Worm (Caenorhabditis elegans) whole organism, L3 larva: ENCODE results near the gene cif-1.

Source experiments
- ZK546.5 ChIP-seq: sonication (generic microtip); optimal IDR thresholded peaks from 2 replicates; lab custom pipeline; 2017; ENCODE audit warnings: missing biosample characterization, missing genetic modification characterization
- ceh-16 ChIP-seq: sonication (generic microtip); optimal IDR thresholded peaks from 2 replicates; lab custom pipeline; 2017; ENCODE audit warnings: missing biosample characterization, missing genetic modification characterization
- lin-39 ChIP-seq: fragments of 150-350 bp; optimal IDR thresholded peaks from 2 replicates; lab custom pipeline; 2018; ENCODE audit warnings: missing biosample characterization, missing genetic modification reagents, missing genetic modification characterization
- nhr-77 ChIP-seq: fragments of 150-350 bp; optimal IDR thresholded peaks from 2 replicates; lab custom pipeline; 2014; ENCODE audit warnings: missing biosample characterization, missing genetic modification characterization
- pha-4 ChIP-seq: fragments of 150-350 bp; optimal IDR thresholded peaks from 2 replicates; lab custom pipeline; 2014; ENCODE audit warnings: missing biosample characterization, missing genetic modification reagents, missing genetic modification characterization
- unc-62 ChIP-seq: fragments of 150-350 bp; sonication (generic microtip); optimal IDR thresholded peaks from 4 replicates; lab custom pipeline; 2014; ENCODE audit warnings: missing biosample characterization, missing genetic modification reagents, missing genetic modification characterization
- zag-1 ChIP-seq: fragments of 150-350 bp; optimal IDR thresholded peaks from 2 replicates; lab custom pipeline; 2014; ENCODE audit warnings: missing biosample characterization, missing genetic modification characterization
- ztf-4 ChIP-seq: fragments of 150-350 bp; optimal IDR thresholded peaks from 2 replicates; lab custom pipeline; 2014; ENCODE audit warnings: missing biosample characterization, missing genetic modification characterization

DNA sequence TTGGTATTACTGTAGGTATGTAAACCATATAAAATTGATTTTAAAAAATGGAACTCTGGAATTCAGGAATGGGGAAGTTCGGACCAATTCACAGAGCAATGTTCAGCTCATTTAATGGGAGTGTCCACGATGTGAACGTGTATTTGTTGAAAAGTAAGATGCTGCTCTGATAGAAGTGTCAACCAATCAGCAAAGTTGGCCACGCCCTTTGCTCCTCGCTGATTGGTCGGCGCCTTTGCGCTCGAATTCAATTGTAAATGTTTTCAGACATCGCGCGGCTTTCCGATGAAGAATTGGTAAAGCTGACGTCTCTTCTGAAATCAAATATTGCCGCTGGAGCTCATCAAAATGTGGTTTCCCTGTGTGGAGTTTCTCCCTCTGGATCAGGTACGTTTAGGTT, 27.4 kb downstream of the cif-1 start:
- TF ChIP-seq ZK546.5 (tag; lab: Kevin White, UChicago) (no peak), ceh-16 (no peak), pha-4 (no peak), zag-1 (no peak), unc-62 (GFP tag; lab: Kevin White, UChicago) (no peak), lin-39 (tag; lab: Kevin White, UChicago) (no peak), nhr-77 (tag; lab: Kevin White, UChicago) (no peak), ztf-4 (tag; lab: Kevin White, UChicago) (no peak)
